Worm (Caenorhabditis elegans): Measurements from ENCODE around the gene F39H12.3.

F39H12.3 gene

DNA sequence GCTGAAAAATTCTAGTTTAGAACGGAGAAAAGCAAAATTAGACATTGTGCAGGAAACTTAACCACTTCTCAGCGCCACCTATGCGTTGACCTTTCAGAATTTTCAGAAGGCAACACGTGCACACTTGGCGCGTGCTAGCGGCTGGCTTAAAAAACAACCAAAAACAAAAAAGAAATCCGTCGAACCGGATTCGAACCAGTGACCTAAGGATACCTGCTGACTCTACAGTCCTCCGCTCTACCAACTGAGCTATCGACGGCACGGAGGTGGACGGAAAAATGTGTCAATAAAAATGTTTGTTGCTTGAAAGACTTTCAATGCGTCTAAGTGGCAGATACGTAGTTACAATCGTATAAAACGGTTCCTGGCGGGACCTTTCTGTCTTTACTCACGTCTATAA, 23.9 kb upstream of the F39H12.3 start:
- TF ChIP-seq tbx-37 (GFP tag; conservative IDR thresholded peaks at IDR 0.05) (no peak), ceh-36 (tag; optimal IDR thresholded peaks at IDR 0.05) (no peak), pes-1 (GFP tag; IDR thresholded peaks at IDR 0.05) (peak; percentile 62), ceh-13 (GFP tag; optimal IDR thresholded peaks at IDR 0.05) (no peak), sea-1 (GFP tag; conservative IDR thresholded peaks at IDR 0.05) (no peak)

DNA sequence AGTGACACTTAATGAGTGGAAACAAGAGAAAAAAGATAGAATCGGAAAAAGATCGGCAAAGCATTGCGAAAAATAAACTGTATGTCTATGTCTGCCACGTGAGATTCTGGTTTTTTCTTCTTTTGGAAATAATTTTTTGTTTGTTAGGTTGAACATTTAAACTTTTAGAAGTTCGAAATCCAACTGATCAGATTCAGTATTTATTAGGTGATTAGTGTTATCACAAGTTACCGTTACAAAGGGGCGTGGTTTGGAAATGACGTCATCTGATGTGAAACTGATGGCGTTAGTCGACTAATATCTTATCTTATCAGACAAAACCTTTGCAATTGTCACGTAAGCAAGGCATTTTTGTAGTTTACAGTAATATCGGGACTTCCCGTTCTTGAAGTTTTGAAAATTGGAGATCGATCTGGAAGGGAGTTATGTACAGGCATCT, 23.0 kb upstream of the F39H12.3 start:
- TF ChIP-seq tbx-11 (GFP tag; IDR thresholded peaks at IDR 0.05) (no peak), aly-1 (tag; optimal IDR thresholded peaks at IDR 0.05) (no peak), tbx-37 (GFP tag; conservative IDR thresholded peaks at IDR 0.05) (no peak), tra-4 (tag; optimal IDR thresholded peaks at IDR 0.05) (no peak), hmg-4 (GFP tag; optimal IDR thresholded peaks at IDR 0.05) (no peak), flt-1 (GFP tag; IDR thresholded peaks at IDR 0.05) (no peak), ama-1 (optimal IDR thresholded peaks at IDR 0.05) (no peak), B0310.2 (tag; optimal IDR thresholded peaks at IDR 0.05) (no peak), sea-1 (GFP tag; conservative IDR thresholded peaks at IDR 0.05) (no peak)

DNA sequence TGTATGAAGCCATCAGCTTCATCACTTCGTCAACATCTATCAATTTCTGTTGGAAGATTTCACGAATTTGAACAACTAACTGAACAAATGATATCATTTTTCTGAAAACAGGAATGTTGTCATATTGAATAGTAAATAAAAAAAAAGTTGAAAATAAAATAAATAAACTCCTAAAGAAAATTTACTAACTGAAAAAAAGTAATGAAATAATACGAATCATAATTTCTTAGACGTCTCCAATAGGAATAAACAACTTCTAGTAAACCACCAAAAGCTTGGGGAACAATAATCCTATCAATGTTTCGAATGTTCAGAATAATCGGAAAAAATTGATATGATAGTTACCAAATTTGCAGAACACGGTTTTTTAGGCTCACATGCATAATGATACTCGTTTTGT, 22.2 kb upstream of the F39H12.3 start, which contains the start of gene cdo-1:
Gene cdo-1, minus strand, starts transcription at position 101 of the 400 bp plus-strand sequence.
- TF ChIP-seq hmg-4 (GFP tag; optimal IDR thresholded peaks at IDR 0.05) = no peak
- TF ChIP-seq pes-1 (GFP tag; IDR thresholded peaks at IDR 0.05) = no peak
- no peak for TF ChIP-seq ceh-36 (tag; optimal IDR thresholded peaks at IDR 0.05)
- no peak for TF ChIP-seq aly-1 (tag; optimal IDR thresholded peaks at IDR 0.05)
- TF ChIP-seq ceh-13 (GFP tag; optimal IDR thresholded peaks at IDR 0.05) = no peak
- TF ChIP-seq hmbx-1 (tag; optimal IDR thresholded peaks at IDR 0.05) = no peak
- no peak for TF ChIP-seq tbx-37 (GFP tag; conservative IDR thresholded peaks at IDR 0.05)
- TF ChIP-seq hnd-1 (tag; optimal IDR thresholded peaks at IDR 0.05) = no peak
- TF ChIP-seq ama-1 (optimal IDR thresholded peaks at IDR 0.05) = no peak
- TF ChIP-seq ets-7 (tag; optimal IDR thresholded peaks at IDR 0.05) = no peak

DNA sequence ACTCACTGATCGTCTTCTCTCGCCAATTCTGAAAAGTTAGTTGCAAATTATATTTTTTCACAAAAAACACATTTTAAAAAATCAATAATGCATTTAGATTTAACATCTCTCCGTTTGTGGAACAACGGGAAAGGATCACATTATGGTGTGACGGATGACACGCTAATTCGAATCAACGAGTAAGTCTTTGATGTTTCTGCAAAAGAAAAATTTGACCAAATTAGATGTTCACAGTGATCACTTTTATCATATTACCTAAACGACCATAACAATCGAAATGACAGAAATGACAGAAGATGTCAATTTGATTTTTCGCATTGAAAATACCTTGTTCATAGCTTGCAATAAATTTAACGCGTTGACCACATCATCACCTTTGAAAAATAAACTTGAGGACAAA, 20.1 kb upstream of the F39H12.3 start:
- TF ChIP-seq F13C5.2 (tag; optimal IDR thresholded peaks at IDR 0.05) (no peak), ceh-36 (tag; optimal IDR thresholded peaks at IDR 0.05) (no peak), hnd-1 (tag; optimal IDR thresholded peaks at IDR 0.05) (no peak), aly-1 (tag; optimal IDR thresholded peaks at IDR 0.05) (no peak), scrt-1 (GFP tag; IDR thresholded peaks at IDR 0.05) (no peak), B0310.2 (tag; optimal IDR thresholded peaks at IDR 0.05) (no peak), tbx-11 (GFP tag; IDR thresholded peaks at IDR 0.05) (no peak), hmbx-1 (tag; optimal IDR thresholded peaks at IDR 0.05) (no peak), ets-7 (tag; optimal IDR thresholded peaks at IDR 0.05) (no peak), pes-1 (GFP tag; IDR thresholded peaks at IDR 0.05) (no peak), tbx-37 (GFP tag; conservative IDR thresholded peaks at IDR 0.05) (no peak), ama-1 (optimal IDR thresholded peaks at IDR 0.05) (no peak), hmg-4 (GFP tag; optimal IDR thresholded peaks at IDR 0.05) (no peak), flt-1 (GFP tag; IDR thresholded peaks at IDR 0.05) (no peak), tra-4 (tag; optimal IDR thresholded peaks at IDR 0.05) (no peak), ceh-13 (GFP tag; optimal IDR thresholded peaks at IDR 0.05) (no peak)

DNA sequence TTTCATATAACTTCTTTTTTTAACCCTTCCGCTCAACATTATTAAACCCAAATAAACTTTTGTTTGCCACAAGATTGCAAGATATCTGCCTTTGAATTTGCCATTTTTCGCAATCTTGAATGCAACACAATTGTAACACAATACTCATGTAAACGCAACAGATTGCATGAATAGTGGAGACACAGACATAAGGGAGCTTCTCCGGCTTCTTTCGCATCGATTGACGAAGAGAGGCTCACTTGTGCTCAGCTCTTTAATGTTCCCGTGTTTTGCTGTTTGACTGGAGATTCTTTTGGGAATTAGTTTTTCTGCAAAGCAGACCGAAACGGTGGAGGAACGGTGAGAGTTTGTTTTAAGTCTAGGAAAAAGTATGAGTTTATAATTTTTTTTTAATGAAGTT, 18.1 kb upstream of the F39H12.3 start, which contains the start of gene F56F10.2:
Gene F56F10.2, plus strand, starts transcription at position 215 of the 400 bp plus-strand sequence.
- TF ChIP-seq hmbx-1 (tag; optimal IDR thresholded peaks at IDR 0.05) (no peak), hmg-4 (GFP tag; optimal IDR thresholded peaks at IDR 0.05) (no peak), ama-1 (optimal IDR thresholded peaks at IDR 0.05) (no peak), flt-1 (GFP tag; IDR thresholded peaks at IDR 0.05) (no peak), ceh-13 (GFP tag; optimal IDR thresholded peaks at IDR 0.05) (no peak), F13C5.2 (tag; optimal IDR thresholded peaks at IDR 0.05) (peak; percentile 31)

DNA sequence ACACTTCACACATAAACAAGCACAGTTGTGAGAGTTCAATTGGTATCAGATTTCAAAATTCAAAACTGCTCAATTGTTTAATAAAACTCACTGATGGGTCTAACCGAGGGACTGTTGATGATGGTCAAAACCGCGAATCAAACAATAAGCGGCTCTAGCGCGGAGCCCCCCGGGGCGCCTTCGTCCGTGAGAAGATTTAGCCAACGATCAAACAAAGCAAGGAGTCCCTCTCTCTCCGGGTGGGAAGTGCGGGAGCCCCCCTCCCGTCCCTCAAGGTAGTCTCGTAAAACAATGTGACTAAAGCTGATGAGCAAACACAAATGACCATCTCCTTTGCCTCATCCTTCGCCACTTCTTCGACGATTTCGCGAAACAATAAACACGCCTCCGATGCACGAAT, 16.4 kb upstream of the F39H12.3 start:
- TF ChIP-seq tra-4 (tag; optimal IDR thresholded peaks at IDR 0.05) = no peak

DNA sequence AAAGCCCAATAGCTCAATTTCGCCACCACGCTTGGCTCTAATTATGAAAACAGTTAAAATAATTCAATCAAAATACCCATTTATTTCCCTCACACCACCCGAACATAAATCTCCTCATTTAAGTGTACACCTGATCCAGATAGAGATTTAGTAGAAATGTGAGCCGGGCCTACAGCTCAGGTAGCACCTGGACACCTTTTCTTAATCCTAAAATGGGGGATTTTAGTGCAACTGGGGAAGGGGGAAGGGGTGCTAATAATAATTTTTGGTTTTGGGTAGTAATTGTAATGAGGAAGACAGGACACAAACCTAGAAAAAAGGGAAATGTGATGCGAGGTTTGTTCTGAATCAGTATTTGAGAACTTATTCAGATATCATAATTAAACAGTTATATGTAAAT, 12.3 kb upstream of the F39H12.3 start:
- TF ChIP-seq ets-7 (tag; optimal IDR thresholded peaks at IDR 0.05) (no peak), hmbx-1 (tag; optimal IDR thresholded peaks at IDR 0.05) (no peak), F13C5.2 (tag; optimal IDR thresholded peaks at IDR 0.05) (no peak), ceh-36 (tag; optimal IDR thresholded peaks at IDR 0.05) (peak; percentile 36), ama-1 (optimal IDR thresholded peaks at IDR 0.05) (no peak), tra-4 (tag; optimal IDR thresholded peaks at IDR 0.05) (no peak)

DNA sequence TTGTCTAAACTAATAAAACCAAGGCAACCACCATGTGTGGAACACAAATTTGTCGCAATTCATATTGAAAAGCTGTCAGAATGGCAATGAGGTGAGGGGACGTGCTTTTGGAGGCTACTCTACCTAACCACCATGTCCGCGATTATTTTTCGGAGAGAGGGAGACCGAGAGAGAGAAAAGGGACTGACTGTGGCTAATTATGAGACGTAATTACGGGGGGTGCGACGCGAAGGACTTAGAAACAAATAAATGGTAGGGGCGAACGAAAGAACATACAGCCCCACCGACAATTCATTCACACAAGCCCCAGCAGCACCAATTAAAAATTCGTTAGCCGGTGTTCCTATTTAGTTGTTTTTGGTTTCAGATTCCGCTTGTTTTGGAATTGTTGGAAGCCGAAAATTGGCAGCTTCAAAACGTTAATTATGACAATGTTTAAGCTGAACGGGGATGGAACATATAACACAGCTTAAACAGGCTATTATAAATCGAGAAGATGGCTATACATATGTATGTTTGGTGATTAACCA, 11.5 kb upstream of the F39H12.3 start:
- no peak for TF ChIP-seq flt-1 (GFP tag; IDR thresholded peaks at IDR 0.05)
- TF ChIP-seq hmg-4 (GFP tag; optimal IDR thresholded peaks at IDR 0.05) = peak; percentile 60
- TF ChIP-seq scrt-1 (GFP tag; IDR thresholded peaks at IDR 0.05) = 0 out of 2 replicates have a peak, but pooled peaks have one; percentile 16

DNA sequence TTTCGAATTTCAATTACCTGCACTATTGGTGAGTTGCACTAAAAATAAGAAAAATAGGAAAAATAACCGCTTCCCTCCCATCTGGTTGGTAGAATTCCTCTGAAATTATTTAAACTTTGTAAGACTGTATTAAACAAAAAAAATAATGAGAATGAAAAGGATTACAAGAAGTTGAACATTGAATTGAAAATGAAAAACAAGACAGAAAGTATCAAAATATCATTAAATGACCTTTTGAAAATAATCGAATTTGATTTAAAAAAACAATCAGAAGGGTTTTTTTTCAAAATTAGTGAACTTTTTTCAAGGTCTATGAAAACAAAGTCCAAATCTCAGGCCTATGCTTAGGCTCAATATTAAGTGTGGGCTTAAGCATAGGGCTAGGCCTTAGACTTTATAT, 10.1 kb upstream of the F39H12.3 start, which contains the start of gene igcm-1:
Gene igcm-1, minus strand, starts transcription at position 101 of the 400 bp plus-strand sequence.
- no peak for TF ChIP-seq pes-1 (GFP tag; IDR thresholded peaks at IDR 0.05)
- no peak for TF ChIP-seq hmbx-1 (tag; optimal IDR thresholded peaks at IDR 0.05)
- no peak for TF ChIP-seq aly-1 (tag; optimal IDR thresholded peaks at IDR 0.05)
- no peak for TF ChIP-seq tbx-11 (GFP tag; IDR thresholded peaks at IDR 0.05)
- no peak for TF ChIP-seq hnd-1 (tag; optimal IDR thresholded peaks at IDR 0.05)
- TF ChIP-seq tbx-37 (GFP tag; conservative IDR thresholded peaks at IDR 0.05) = no peak
- no peak for TF ChIP-seq ceh-13 (GFP tag; optimal IDR thresholded peaks at IDR 0.05)
- no peak for TF ChIP-seq tra-4 (tag; optimal IDR thresholded peaks at IDR 0.05)
- TF ChIP-seq ama-1 (optimal IDR thresholded peaks at IDR 0.05) = no peak
- no peak for TF ChIP-seq hmg-4 (GFP tag; optimal IDR thresholded peaks at IDR 0.05)
- no peak for TF ChIP-seq B0310.2 (tag; optimal IDR thresholded peaks at IDR 0.05)
- no peak for TF ChIP-seq ets-7 (tag; optimal IDR thresholded peaks at IDR 0.05)
- TF ChIP-seq sea-1 (GFP tag; conservative IDR thresholded peaks at IDR 0.05) = no peak
- TF ChIP-seq F13C5.2 (tag; optimal IDR thresholded peaks at IDR 0.05) = no peak
- no peak for TF ChIP-seq scrt-1 (GFP tag; IDR thresholded peaks at IDR 0.05)
- TF ChIP-seq flt-1 (GFP tag; IDR thresholded peaks at IDR 0.05) = no peak
- no peak for TF ChIP-seq ceh-36 (tag; optimal IDR thresholded peaks at IDR 0.05)
